Worm (Caenorhabditis elegans) whole organism, L4 larva: ENCODE measurements around the gene smex-1.

Experiments
- ama-1 ChIP-seq: fragments of 150-350 bp; optimal IDR thresholded peaks from 2 replicates; lab custom pipeline; 2014; ENCODE audit warnings: inconsistent platforms, mixed read lengths
- lin-39 ChIP-seq: fragments of 150-350 bp; optimal IDR thresholded peaks from 2 replicates; lab custom pipeline; 2014; ENCODE audit warnings: missing biosample characterization, missing genetic modification reagents, missing genetic modification characterization
- zfp-2 ChIP-seq: sonication (generic microtip); optimal IDR thresholded peaks from 2 replicates; lab custom pipeline; 2016; ENCODE audit warnings: mild to moderate bottlenecking, missing genetic modification characterization, missing compliant biosample characterization
- ztf-11 ChIP-seq: fragments of 150-350 bp; optimal IDR thresholded peaks from 2 replicates; lab custom pipeline; 2014; ENCODE audit warnings: missing biosample characterization, missing genetic modification characterization

ce11 chrV:8318135-8318534, 22.4 kb upstream of the smex-1 start, which contains the start of gene clec-219:
- TF ChIP-seq ztf-11 (tag; lab: Kevin White, UChicago): no peak
- no peak for TF ChIP-seq lin-39 (tag; lab: Kevin White, UChicago)
- TF ChIP-seq ama-1 (lab: Kevin White, UChicago): no peak
- TF ChIP-seq zfp-2 (tag; lab: Kevin White, UChicago): no peak
